Worm (Caenorhabditis elegans) whole organism, midembryonic: ENCODE results near the gene Y37E11B.1.

ENCODE experiments used
- T22C8.4 ChIP-seq: fragments of 200-800 bp; sonication (Bioruptor generic); IDR thresholded peaks from 2 replicates; pipeline ENCODE4 v1.3.6; 2022; ENCODE audit warnings: missing genetic modification characterization, missing compliant biosample characterization
- flt-1 ChIP-seq: fragments of 200-800 bp; sonication (Bioruptor generic); IDR thresholded peaks from 2 replicates; pipeline ENCODE4 v1.3.6; 2022; ENCODE audit warnings: missing genetic modification characterization, missing compliant biosample characterization
- med-1 ChIP-seq: sonication (generic microtip); optimal IDR thresholded peaks from 2 replicates; lab custom pipeline; 2017; ENCODE audit warnings: missing genetic modification characterization, mild to moderate bottlenecking, missing compliant biosample characterization, antibody characterized with exemption, missing genetic modification reagents; ENCODE audit not compliant: insufficient read depth
- ref-1 ChIP-seq: fragments of 200-800 bp; sonication (Bioruptor generic); conservative IDR thresholded peaks from 2 replicates; pipeline ENCODE4 v1.3.6; 2022; ENCODE audit warnings: missing genetic modification reagents, missing genetic modification characterization, missing compliant biosample characterization
- tab-1 ChIP-seq: fragments of 200-800 bp; sonication (Bioruptor generic); IDR thresholded peaks from 2 replicates; pipeline ENCODE4 v1.3.6; 2022; ENCODE audit warnings: missing genetic modification characterization, missing compliant biosample characterization
- ztf-23 ChIP-seq: fragments of 200-800 bp; sonication (Bioruptor generic); IDR thresholded peaks from 2 replicates; pipeline ENCODE4 v1.3.6; 2022; ENCODE audit warnings: missing genetic modification reagents, missing genetic modification characterization, missing compliant biosample characterization

- TF ChIP-seq flt-1 (no peak), T22C8.4 (no peak), med-1 (GFP tag; lab: Kevin White, UChicago) (no peak), tab-1 (GFP tag; lab: Robert Waterston, UW) (no peak), ztf-23 (no peak), ref-1 (GFP tag; lab: Robert Waterston, UW) (no peak)
These were observed 17.9 kb downstream of the Y37E11B.1 start for ce11 chrIV:3597356-3597755.
